Fruit fly (Drosophila melanogaster) whole organism: ENCODE data around the gene eIF2D.

Experiments
- CG8478 ChIP-seq: fragments of >200 bp; optimal IDR thresholded peaks from 2 replicates; lab custom pipeline; 2018; ENCODE audit warnings: inconsistent platforms
- Dll ChIP-seq: fragments of >200 bp; optimal IDR thresholded peaks from 2 replicates; lab custom pipeline; 2017
- pan ChIP-seq: fragments of >200 bp; optimal IDR thresholded peaks from 2 replicates; lab custom pipeline; 2017
- usp ChIP-seq: fragments of >200 bp; optimal IDR thresholded peaks from 2 replicates; lab custom pipeline; 2017; ENCODE audit warnings: missing biosample characterization, missing genetic modification characterization, mixed read lengths

dm6 chr3R:29103227-29103626, 48.4 kb downstream of the eIF2D start:
- no peak for TF ChIP-seq usp
- TF ChIP-seq Dll (lab: Kevin White, UChicago), result no peak
- TF ChIP-seq pan (lab: Kevin White, UChicago), result no peak
- no peak for TF ChIP-seq CG8478
